Worm (Caenorhabditis elegans) whole organism, mixed stage, embryonic: ENCODE results near the gene C29G2.3.

Experiments used
- lin-13 ChIP-seq: fragments of 150-350 bp; optimal IDR thresholded peaks from 2 replicates; lab custom pipeline; 2014; ENCODE audit warnings: missing biosample characterization, missing genetic modification characterization
- lsy-2 ChIP-seq: fragments of 150-350 bp; optimal IDR thresholded peaks from 2 replicates; lab custom pipeline; 2014; ENCODE audit warnings: missing biosample characterization, missing genetic modification characterization
- nhr-28 ChIP-seq: fragments of 150-350 bp; optimal IDR thresholded peaks from 2 replicates; lab custom pipeline; 2014; ENCODE audit warnings: missing biosample characterization, missing genetic modification characterization
- nhr-76 ChIP-seq: sonication (generic microtip); optimal IDR thresholded peaks from 2 replicates; lab custom pipeline; 2017; ENCODE audit warnings: missing biosample characterization, missing genetic modification characterization
- sem-2 ChIP-seq: fragments of 200-800 bp; sonication (Bioruptor generic); optimal IDR thresholded peaks from 2 replicates; lab custom pipeline; 2018; ENCODE audit warnings: mild to moderate bottlenecking, missing genetic modification characterization, missing compliant biosample characterization
- snpc-4 ChIP-seq: fragments of 150-350 bp; optimal IDR thresholded peaks from 2 replicates; lab custom pipeline; 2014; ENCODE audit warnings: missing biosample characterization, missing genetic modification characterization
- ztf-11 ChIP-seq: fragments of 150-350 bp; optimal IDR thresholded peaks from 2 replicates; lab custom pipeline; 2014; ENCODE audit warnings: missing biosample characterization, missing genetic modification characterization

DNA sequence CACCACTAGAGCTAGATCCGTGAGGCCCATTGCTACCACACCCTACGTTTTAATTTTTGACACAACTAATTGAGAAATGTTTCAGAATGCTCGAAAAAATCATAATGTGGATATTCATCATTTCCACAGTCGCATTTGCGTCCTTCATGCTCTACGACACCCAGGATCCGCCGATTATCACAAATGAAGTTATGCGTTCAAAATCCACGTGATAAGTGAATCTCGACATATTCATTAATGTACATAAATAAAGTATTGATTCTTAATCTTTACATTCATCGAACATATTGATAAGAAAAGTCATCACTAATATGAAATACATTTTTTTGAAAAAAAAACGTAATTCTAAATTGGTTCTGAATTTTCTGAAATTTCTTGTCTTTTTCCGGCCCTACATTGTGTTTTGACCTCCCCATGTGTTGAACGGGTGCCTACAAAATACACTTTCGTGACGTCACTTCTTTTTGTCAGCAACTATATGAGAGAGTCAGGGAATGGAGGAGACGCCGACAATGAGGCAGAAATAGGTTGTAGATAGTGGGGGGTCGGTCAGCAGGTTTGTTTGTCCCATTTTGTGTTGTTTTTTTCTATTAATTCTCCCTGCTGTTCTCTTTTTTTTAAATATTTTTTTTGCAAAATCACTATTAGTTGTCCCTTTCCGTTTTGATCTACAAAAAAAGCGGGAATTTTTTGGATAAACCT is 34.4 kb downstream of the C29G2.3 start, which contains the start of gene F53E10.1:
- TF ChIP-seq snpc-4, result no peak
- TF ChIP-seq ztf-11, result no peak
- no peak for TF ChIP-seq lin-13 (tag; lab: Kevin White, UChicago)
- TF ChIP-seq lsy-2 (tag; lab: Kevin White, UChicago), result no peak
- TF ChIP-seq nhr-76, result no peak
- no peak for TF ChIP-seq nhr-28 (tag; lab: Kevin White, UChicago)
- TF ChIP-seq sem-2 (GFP tag; lab: Kevin White, UChicago), result no peak
